Fruit fly (Drosophila melanogaster) whole organism: ENCODE measurements around the gene CG2147.

Source experiments
- CG8478 ChIP-seq: fragments of >200 bp; optimal IDR thresholded peaks from 2 replicates; lab custom pipeline; 2018; ENCODE audit warnings: inconsistent platforms
- EcR ChIP-seq, 2 experiments: fragments of >200 bp; optimal IDR thresholded peaks; 2 replicates each; lab custom pipeline; 2017; ENCODE audit warnings: missing biosample characterization in 2 of 2, missing genetic modification characterization in 2 of 2, missing genetic modification reagents in 2 of 2
- psq ChIP-seq: fragments of >200 bp; optimal IDR thresholded peaks from 2 replicates; lab custom pipeline; 2017

DNA sequence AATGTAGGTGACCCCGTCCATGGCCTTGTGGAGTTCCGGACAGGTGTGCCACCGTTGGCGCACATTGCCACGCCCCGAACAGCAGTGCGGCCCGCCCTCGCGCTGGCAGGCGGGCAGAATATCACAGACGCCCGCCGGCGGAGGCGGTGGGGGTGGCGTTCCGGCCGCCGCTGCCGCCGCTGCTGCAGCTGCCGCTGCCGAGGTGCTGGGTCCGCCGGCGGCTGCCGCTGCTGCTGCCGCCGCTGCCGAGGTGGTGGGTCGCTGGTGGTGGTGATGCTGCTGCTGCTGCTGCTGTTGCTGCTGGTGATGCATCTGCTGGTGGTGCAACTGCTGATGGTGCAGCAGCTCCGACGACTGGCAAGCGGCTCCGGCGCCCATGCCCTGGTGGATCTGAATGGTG lies 44.6 kb downstream of the CG2147 start:
- no peak for TF ChIP-seq psq (lab: Kevin White, UChicago)
- TF ChIP-seq EcR (GFP tag; optimal IDR thresholded peaks at IDR 0.05; lab: Kevin White, UChicago): no peak
- no peak for TF ChIP-seq CG8478 (lab: Kevin White, UChicago)
